Fruit fly (Drosophila melanogaster) whole organism, adult: ENCODE data around the gene nonC.

ENCODE experiments used
- CG11617 ChIP-seq: fragments of 200-800 bp; sonication (Bioruptor generic); optimal IDR thresholded peaks from 2 replicates; lab custom pipeline; 2017; ENCODE audit warnings: mild to moderate bottlenecking, missing biosample characterization, missing genetic modification reagents, missing genetic modification characterization
- CG14711 ChIP-seq: fragments of 200-800 bp; sonication (Bioruptor generic); optimal IDR thresholded peaks from 2 replicates; lab custom pipeline; 2018; ENCODE audit warnings: missing biosample characterization, mild to moderate bottlenecking, missing genetic modification characterization, moderate library complexity
- CG7045 ChIP-seq: fragments of 200-800 bp; sonication (Bioruptor generic); optimal IDR thresholded peaks from 2 replicates; lab custom pipeline; 2017; ENCODE audit warnings: missing biosample characterization, mild to moderate bottlenecking, missing genetic modification characterization
- bab1 ChIP-seq: fragments of 200-800 bp; sonication (Bioruptor generic); optimal IDR thresholded peaks from 3 replicates; lab custom pipeline; 2019; ENCODE audit warnings: missing biosample characterization, mild to moderate bottlenecking, missing genetic modification characterization, moderate library complexity
- cic ChIP-seq: fragments of 200-800 bp; sonication (Bioruptor generic); optimal IDR thresholded peaks from 2 replicates; lab custom pipeline; 2017; ENCODE audit warnings: missing biosample characterization, mild to moderate bottlenecking, missing genetic modification characterization, moderate library complexity
- cnc ChIP-seq, 2 experiments: fragments of >200 bp; optimal IDR thresholded peaks; 2 replicates each; lab custom pipeline; 2017
- tj ChIP-seq: fragments of 200-800 bp; sonication (Bioruptor generic); optimal IDR thresholded peaks from 3 replicates; lab custom pipeline; 2017; ENCODE audit warnings: missing biosample characterization, mild to moderate bottlenecking, missing genetic modification characterization, moderate library complexity

DNA sequence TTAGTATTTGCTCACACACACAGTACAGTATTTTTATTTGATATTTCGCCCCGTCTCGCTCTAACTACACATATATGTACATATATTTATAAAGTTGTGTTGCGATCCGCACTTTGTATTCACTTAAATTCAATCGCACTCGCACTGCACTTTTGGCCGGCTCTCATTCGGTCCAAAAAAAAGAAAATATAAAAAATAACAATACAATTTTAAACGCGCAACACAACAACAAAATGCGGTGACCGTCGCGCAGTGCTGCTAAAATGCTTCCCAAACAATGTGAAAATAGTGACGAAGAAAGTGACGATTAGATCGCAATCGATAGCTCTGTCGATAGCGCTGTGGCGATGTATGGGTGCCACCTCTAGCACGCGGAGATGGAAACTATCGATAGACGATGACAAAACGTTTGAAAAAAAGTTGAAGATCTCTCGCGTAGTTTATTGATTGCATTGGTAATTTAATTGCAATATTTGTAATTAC lies 20.9 kb upstream of the nonC start, which contains the start of the genes C3G and pod1:
- no peak for TF ChIP-seq CG14711 (tag; lab: Kevin White, UChicago)
- TF ChIP-seq CG7045 = no peak
- TF ChIP-seq CG11617 (GFP tag; lab: Kevin White, UChicago) = no peak
- TF ChIP-seq tj = peak; percentile 24
- TF ChIP-seq bab1 (GFP tag; lab: Kevin White, UChicago) = peak; percentile 77
- no peak for TF ChIP-seq cnc (optimal IDR thresholded peaks at IDR 0.05; lab: Kevin White, UChicago)
- TF ChIP-seq cic (GFP tag; lab: Kevin White, UChicago) = peak; percentile 3
